Fruit fly (Drosophila melanogaster): ENCODE measurements around the gene CG9988.
A peak's percentile ranks its signal among the peaks of the same experiment; 100 is the strongest.

The CG9988 gene

dm6 chr3R:28590462-28590861 lies 45.7 kb upstream of the CG9988 start (continued):
- peak; percentile 35 for TF ChIP-seq CG12942 (GFP tag; optimal IDR thresholded peaks at IDR 0.05)
- TF ChIP-seq CG15011 (GFP tag; optimal IDR thresholded peaks at IDR 0.05) = peak; percentile 47
- no peak for TF ChIP-seq klu (GFP tag; IDR thresholded peaks at IDR 0.05)
- TF ChIP-seq CG1792 (GFP tag; optimal IDR thresholded peaks at IDR 0.05) = no peak
- peak; percentile 16 for TF ChIP-seq CG15269 (tag; optimal IDR thresholded peaks at IDR 0.05)
- TF ChIP-seq CG32772 (GFP tag; IDR thresholded peaks at IDR 0.05) = no peak
- TF ChIP-seq B-H1 (GFP tag; IDR thresholded peaks at IDR 0.05) = peak; percentile 19; the same call in 1 of the 3 replicates
- peak; percentile 37 for TF ChIP-seq CG18599 (GFP tag; optimal IDR thresholded peaks at IDR 0.05)
- peak; percentile 3 for TF ChIP-seq CG2712 (tag; optimal IDR thresholded peaks at IDR 0.05)
- TF ChIP-seq CG10543 (GFP tag; optimal IDR thresholded peaks at IDR 0.05) = peak; percentile 43
- TF ChIP-seq sens-2 (GFP tag; IDR thresholded peaks at IDR 0.05) = peak; percentile 91
- TF ChIP-seq oc (tag; optimal IDR thresholded peaks at IDR 0.05) = peak; percentile 73
- TF ChIP-seq rib (GFP tag; IDR thresholded peaks at IDR 0.05) = 0 out of 2 replicates have a peak, but pooled peaks have one; percentile 22
- TF ChIP-seq bsh (GFP tag; optimal IDR thresholded peaks at IDR 0.05) = peak in 1 of 2 experiments; percentile 59
- TF ChIP-seq exex (tag; optimal IDR thresholded peaks at IDR 0.05) = peak; percentile 92
- peak; percentile 38 for TF ChIP-seq CG13424 (tag; optimal IDR thresholded peaks at IDR 0.05)
- peak; percentile 6 for TF ChIP-seq caup (GFP tag; optimal IDR thresholded peaks at IDR 0.05; ENCODE audit: severe bottlenecking)
- no peak for TF ChIP-seq chinmo (GFP tag; IDR thresholded peaks at IDR 0.05; ENCODE audit: partially characterized antibody)
- no peak for TF ChIP-seq Hr78 (GFP tag; optimal IDR thresholded peaks at IDR 0.05)
- peak; percentile 75 for TF ChIP-seq sug (tag; optimal IDR thresholded peaks at IDR 0.05)
- TF ChIP-seq CG18011 (GFP tag; optimal IDR thresholded peaks at IDR 0.05) = peak; percentile 4
- TF ChIP-seq Dref (GFP tag; IDR thresholded peaks at IDR 0.05) = no peak
- peak; percentile 6 for TF ChIP-seq Nf-YC (tag; optimal IDR thresholded peaks at IDR 0.05)
- peak; percentile 60 for TF ChIP-seq nau (GFP tag; optimal IDR thresholded peaks at IDR 0.05)
- TF ChIP-seq repo (GFP tag; optimal IDR thresholded peaks at IDR 0.05) = no peak
- TF ChIP-seq TFAM (GFP tag; optimal IDR thresholded peaks at IDR 0.05) = no peak
- 0 out of 2 replicates have a peak, but pooled peaks have one; percentile 40 for TF ChIP-seq GATAe (GFP tag; conservative IDR thresholded peaks at IDR 0.05)
- no peak for TF ChIP-seq mirr (GFP tag; optimal IDR thresholded peaks at IDR 0.05)
- TF ChIP-seq scrt (GFP tag; optimal IDR thresholded peaks at IDR 0.05) = peak; percentile 20
- TF ChIP-seq CG13296 (GFP tag; optimal IDR thresholded peaks at IDR 0.05) = peak; percentile 53
- no peak for TF ChIP-seq Trl (optimal IDR thresholded peaks at IDR 0.05)
- peak; percentile 17 for TF ChIP-seq Trl (GFP tag; optimal IDR thresholded peaks at IDR 0.05)
- TF ChIP-seq sim (GFP tag; IDR thresholded peaks at IDR 0.05) = peak; percentile 33; the same call in 1 of the 2 replicates
- peak; percentile 24 for TF ChIP-seq CG10979 (tag; optimal IDR thresholded peaks at IDR 0.05)
- no peak for TF ChIP-seq CG3726 (GFP tag; IDR thresholded peaks at IDR 0.05)
- peak; percentile 27 for TF ChIP-seq CG1233 (GFP tag; optimal IDR thresholded peaks at IDR 0.05)
- TF ChIP-seq CG8290 (GFP tag; optimal IDR thresholded peaks at IDR 0.05) = no peak
- peak; percentile 41 to 50 for TF ChIP-seq CG8290 (tag; optimal IDR thresholded peaks at IDR 0.05)
- TF ChIP-seq CG7786 (GFP tag; optimal IDR thresholded peaks at IDR 0.05) = no peak
- peak; percentile 46; the same call in 1 of the 2 replicates for TF ChIP-seq CG11247 (GFP tag; IDR thresholded peaks at IDR 0.05)
- TF ChIP-seq CG17186 (GFP tag; optimal IDR thresholded peaks at IDR 0.05) = peak; percentile 12
- TF ChIP-seq CG14050 (GFP tag; IDR thresholded peaks at IDR 0.05) = 0 out of 3 replicates have a peak, but pooled peaks have one; percentile 30
- peak; percentile 56 for TF ChIP-seq CG17359 (tag; optimal IDR thresholded peaks at IDR 0.05)
- TF ChIP-seq YL-1 (GFP tag; optimal IDR thresholded peaks at IDR 0.05) = peak; percentile 16
- TF ChIP-seq lola (GFP tag; optimal IDR thresholded peaks at IDR 0.05) = peak in 1 of 3 experiments; percentile 29
- peak; percentile 27 for TF ChIP-seq pfk (GFP tag; optimal IDR thresholded peaks at IDR 0.05)
- peak; percentile 42 for TF ChIP-seq CG10431 (GFP tag; optimal IDR thresholded peaks at IDR 0.05)
- TF ChIP-seq Hr39 (optimal IDR thresholded peaks at IDR 0.05) = no peak
- peak; percentile 27; the same call in 1 of the 3 replicates for TF ChIP-seq CG11093 (GFP tag; IDR thresholded peaks at IDR 0.05)
- TF ChIP-seq unpg (GFP tag; optimal IDR thresholded peaks at IDR 0.05) = peak; percentile 53

Measured in whole organism, embryonic.